Worm (Caenorhabditis elegans) whole organism, late embryonic: ENCODE measurements around the gene mrps-2.

Source experiments
- C08G9.2 ChIP-seq: sonication (generic microtip); optimal IDR thresholded peaks from 2 replicates; lab custom pipeline; 2016; ENCODE audit warnings: mild to moderate bottlenecking, missing genetic modification characterization, moderate library complexity, missing compliant biosample characterization
- K09A11.1 ChIP-seq: sonication (generic microtip); optimal IDR thresholded peaks from 2 replicates; lab custom pipeline; 2017; ENCODE audit warnings: antibody characterized with exemption, mild to moderate bottlenecking, missing genetic modification characterization, missing compliant biosample characterization; ENCODE audit not compliant: insufficient read depth
- T23F11.4 ChIP-seq: fragments of 200-800 bp; sonication (Bioruptor generic); optimal IDR thresholded peaks from 2 replicates; lab custom pipeline; 2018; ENCODE audit warnings: mild to moderate bottlenecking, missing genetic modification characterization, missing compliant biosample characterization
- Y22D7AL.16 ChIP-seq: sonication (generic microtip); optimal IDR thresholded peaks from 2 replicates; lab custom pipeline; 2016; ENCODE audit warnings: missing genetic modification characterization, missing compliant biosample characterization
- ahr-1 ChIP-seq: sonication (generic microtip); optimal IDR thresholded peaks from 2 replicates; lab custom pipeline; 2016; ENCODE audit warnings: missing genetic modification characterization, missing compliant biosample characterization
- ama-1 ChIP-seq: fragments of 150-350 bp; optimal IDR thresholded peaks from 2 replicates; lab custom pipeline; 2014
- ceh-14 ChIP-seq: sonication (generic microtip); optimal IDR thresholded peaks from 2 replicates; lab custom pipeline; 2016; ENCODE audit warnings: missing genotype, missing genetic modification characterization, missing compliant biosample characterization
- ceh-18 ChIP-seq: sonication (generic microtip); optimal IDR thresholded peaks from 2 replicates; lab custom pipeline; 2016; ENCODE audit warnings: missing genetic modification characterization, missing compliant biosample characterization
- ceh-19 ChIP-seq: fragments of 200-800 bp; sonication (Bioruptor generic); optimal IDR thresholded peaks from 2 replicates; lab custom pipeline; 2018; ENCODE audit warnings: mild to moderate bottlenecking, missing genetic modification characterization, missing compliant biosample characterization
- ceh-2 ChIP-seq: sonication (generic microtip); optimal IDR thresholded peaks from 2 replicates; lab custom pipeline; 2016; ENCODE audit warnings: missing genotype, missing genetic modification characterization, missing compliant biosample characterization
- ceh-24 ChIP-seq: sonication (generic microtip); optimal IDR thresholded peaks from 2 replicates; lab custom pipeline; 2016; ENCODE audit warnings: mild to moderate bottlenecking, missing genetic modification characterization, missing compliant biosample characterization
- ceh-31 ChIP-seq: sonication (generic microtip); optimal IDR thresholded peaks from 2 replicates; lab custom pipeline; 2016; ENCODE audit warnings: missing genetic modification characterization, missing compliant biosample characterization
- ceh-48 ChIP-seq: sonication (generic microtip); optimal IDR thresholded peaks from 2 replicates; lab custom pipeline; 2016; ENCODE audit warnings: missing genetic modification characterization, inconsistent platforms, missing compliant biosample characterization
- ceh-6 ChIP-seq: fragments of 200-800 bp; sonication (Bioruptor generic); optimal IDR thresholded peaks from 2 replicates; lab custom pipeline; 2018; ENCODE audit warnings: mild to moderate bottlenecking, missing genetic modification characterization, missing compliant biosample characterization
- ceh-9 ChIP-seq: sonication (generic microtip); optimal IDR thresholded peaks from 2 replicates; lab custom pipeline; 2016; ENCODE audit warnings: mild to moderate bottlenecking, missing genetic modification characterization, inconsistent platforms, missing compliant biosample characterization
- dmd-4 ChIP-seq: sonication (generic microtip); optimal IDR thresholded peaks from 2 replicates; lab custom pipeline; 2016; ENCODE audit warnings: borderline replicate concordance, missing genetic modification characterization, missing compliant biosample characterization
- elt-4 ChIP-seq: sonication (generic microtip); optimal IDR thresholded peaks from 2 replicates; lab custom pipeline; 2016; ENCODE audit warnings: missing genetic modification characterization, missing compliant biosample characterization
- eyg-1 ChIP-seq: sonication (generic microtip); optimal IDR thresholded peaks from 2 replicates; lab custom pipeline; 2016; ENCODE audit warnings: missing genotype, missing genetic modification characterization, missing compliant biosample characterization
- hlh-13 ChIP-seq: fragments of 200-800 bp; sonication (Bioruptor generic); optimal IDR thresholded peaks from 2 replicates; lab custom pipeline; 2018; ENCODE audit warnings: mild to moderate bottlenecking, missing genetic modification characterization, missing compliant biosample characterization
- hlh-30 ChIP-seq: sonication (generic microtip); optimal IDR thresholded peaks from 2 replicates; lab custom pipeline; 2017; ENCODE audit warnings: antibody characterized with exemption, missing genetic modification characterization, missing compliant biosample characterization; ENCODE audit not compliant: insufficient read depth
- lin-11 ChIP-seq: fragments of 200-800 bp; sonication (Bioruptor generic); optimal IDR thresholded peaks from 2 replicates; lab custom pipeline; 2018; ENCODE audit warnings: mild to moderate bottlenecking, missing genetic modification characterization, missing compliant biosample characterization
- mec-3 ChIP-seq: sonication (generic microtip); optimal IDR thresholded peaks from 2 replicates; lab custom pipeline; 2016; ENCODE audit warnings: borderline replicate concordance, missing genetic modification characterization, missing compliant biosample characterization
- nfya-1 ChIP-seq: sonication (generic microtip); optimal IDR thresholded peaks from 2 replicates; lab custom pipeline; 2017; ENCODE audit warnings: missing genetic modification characterization, mild to moderate bottlenecking, missing compliant biosample characterization, antibody characterized with exemption, moderate library complexity
- odd-2 ChIP-seq: sonication (generic microtip); optimal IDR thresholded peaks from 2 replicates; lab custom pipeline; 2017; ENCODE audit warnings: antibody characterized with exemption, mild to moderate bottlenecking, missing genetic modification characterization, missing compliant biosample characterization
- pag-3 ChIP-seq: sonication (generic microtip); optimal IDR thresholded peaks from 2 replicates; lab custom pipeline; 2016; ENCODE audit warnings: missing compliant biosample characterization, missing genetic modification characterization, borderline replicate concordance
- pat-9 ChIP-seq: fragments of 200-800 bp; sonication (Bioruptor generic); optimal IDR thresholded peaks from 2 replicates; lab custom pipeline; 2018; ENCODE audit warnings: mild to moderate bottlenecking, missing genetic modification characterization, moderate library complexity, missing compliant biosample characterization
- pax-1 ChIP-seq: fragments of 150-350 bp; optimal IDR thresholded peaks from 2 replicates; lab custom pipeline; 2014; ENCODE audit warnings: missing biosample characterization, missing genetic modification characterization
- ref-2 ChIP-seq: sonication (generic microtip); optimal IDR thresholded peaks from 2 replicates; lab custom pipeline; 2016; ENCODE audit warnings: missing genetic modification characterization, missing compliant biosample characterization
- sox-2 ChIP-seq: fragments of 200-800 bp; sonication (Bioruptor generic); IDR thresholded peaks from 2 replicates; pipeline ENCODE4 v1.3.6; 2022; ENCODE audit warnings: missing genetic modification reagents, missing genetic modification characterization, missing compliant biosample characterization
- syd-9 ChIP-seq: sonication (generic microtip); optimal IDR thresholded peaks from 2 replicates; lab custom pipeline; 2016; ENCODE audit warnings: mild to moderate bottlenecking, missing genetic modification characterization, moderate library complexity, missing compliant biosample characterization
- tbx-2 ChIP-seq: sonication (generic microtip); optimal IDR thresholded peaks from 2 replicates; lab custom pipeline; 2016; ENCODE audit warnings: missing genetic modification characterization, missing compliant biosample characterization
- tbx-7 ChIP-seq: sonication (generic microtip); optimal IDR thresholded peaks from 2 replicates; lab custom pipeline; 2016; ENCODE audit warnings: missing genotype, missing genetic modification characterization, missing compliant biosample characterization
- unc-3 ChIP-seq, 2 experiments: fragments of 200-800 bp in 1 of 2; sonication (Bioruptor generic) in 1 of 2; sonication (generic microtip) in 1 of 2; conservative IDR thresholded peaks in 1 of 2; optimal IDR thresholded peaks in 1 of 2; 2 replicates each; pipeline versions ENCODE4 v1.3.6 to Lab custom; 2016 to 2022; ENCODE audit warnings: missing compliant biosample characterization in 2 of 2, missing genetic modification characterization in 2 of 2, missing genetic modification reagents in 1 of 2
- unc-42 ChIP-seq: sonication (generic microtip); optimal IDR thresholded peaks from 2 replicates; lab custom pipeline; 2016; ENCODE audit warnings: missing genotype, missing genetic modification characterization, missing compliant biosample characterization
- unc-86 ChIP-seq: sonication (generic microtip); optimal IDR thresholded peaks from 2 replicates; lab custom pipeline; 2016; ENCODE audit warnings: missing genetic modification characterization, missing compliant biosample characterization

The mrps-2 gene

DNA sequence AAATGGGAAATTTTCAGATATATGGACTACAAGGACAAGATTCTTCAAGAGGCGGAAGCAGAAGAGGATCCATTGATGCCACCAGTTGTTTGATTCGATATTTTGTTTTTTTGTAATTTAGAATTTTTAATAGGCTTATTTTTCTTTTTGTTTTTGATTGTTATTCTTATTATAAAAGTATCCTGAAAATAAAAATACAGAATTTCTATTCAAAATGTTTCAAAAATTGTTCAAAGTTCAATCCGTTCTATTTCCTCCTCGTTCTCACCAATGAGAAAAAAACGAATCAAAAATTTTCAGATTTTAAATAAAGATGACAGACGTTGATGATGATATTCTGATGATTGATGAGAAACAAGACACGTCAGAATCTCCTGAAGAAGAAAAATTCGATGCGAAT lies 3.3 kb downstream of the mrps-2 start, which contains the start of gene phf-30:
Gene phf-30, plus strand, starts transcription at position 301 of the 400 bp plus-strand sequence.
- TF ChIP-seq syd-9 (tag; lab: Kevin White, UChicago) (no peak), pag-3 (tag; lab: Kevin White, UChicago) (no peak), T23F11.4 (no peak), hlh-13 (GFP tag; lab: Kevin White, UChicago) (no peak), ceh-31 (tag; lab: Kevin White, UChicago) (no peak), ama-1 (no peak), ceh-19 (GFP tag; lab: Kevin White, UChicago) (no peak), lin-11 (tag; lab: Kevin White, UChicago) (no peak), nfya-1 (tag; lab: Kevin White, UChicago) (no peak), tbx-2 (tag; lab: Kevin White, UChicago) (no peak), mec-3 (no peak), ceh-9 (tag; lab: Kevin White, UChicago) (no peak), odd-2 (no peak), pax-1 (tag; lab: Kevin White, UChicago) (no peak)

DNA sequence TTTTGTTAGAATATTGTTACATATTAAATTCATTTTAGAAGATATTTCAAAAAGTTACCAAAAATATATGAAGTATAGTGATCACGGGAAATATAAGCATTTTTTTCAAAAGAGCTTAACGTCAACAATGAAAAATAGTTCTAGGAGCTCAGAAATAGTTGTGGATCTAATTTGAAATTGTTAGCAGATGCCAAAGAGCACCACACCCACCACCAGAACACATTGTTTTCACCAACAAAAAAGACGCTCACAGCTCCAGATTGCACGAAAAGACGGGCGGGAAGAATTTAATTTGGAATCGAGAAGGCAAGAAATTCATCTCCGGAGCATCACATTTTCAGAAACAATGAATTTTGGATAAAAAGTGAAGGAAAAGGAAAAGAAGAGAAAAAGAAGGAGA lies 5.4 kb downstream of the mrps-2 start, which contains the start of gene gplb-1:
Gene gplb-1, minus strand, starts transcription at position 337 of the 400 bp plus-strand sequence.
- TF ChIP-seq elt-4: no peak
- no peak for TF ChIP-seq ceh-14 (tag; lab: Kevin White, UChicago)
- TF ChIP-seq nfya-1 (tag; lab: Kevin White, UChicago): no peak
- TF ChIP-seq syd-9 (tag; lab: Kevin White, UChicago): no peak
- no peak for TF ChIP-seq ceh-24
- TF ChIP-seq unc-42 (tag; lab: Kevin White, UChicago): no peak
- no peak for TF ChIP-seq dmd-4
- no peak for TF ChIP-seq tbx-7 (tag; lab: Kevin White, UChicago)
- no peak for TF ChIP-seq eyg-1
- no peak for TF ChIP-seq ceh-2 (tag; lab: Kevin White, UChicago)
- TF ChIP-seq mec-3: no peak
- TF ChIP-seq ceh-48 (tag; lab: Kevin White, UChicago): no peak
- TF ChIP-seq lin-11 (tag; lab: Kevin White, UChicago): no peak
- TF ChIP-seq C08G9.2 (tag; lab: Kevin White, UChicago): no peak
- no peak for TF ChIP-seq ahr-1
- TF ChIP-seq unc-3 (GFP tag; conservative IDR thresholded peaks at IDR 0.05; lab: Robert Waterston, UW): no peak
- no peak for TF ChIP-seq unc-3 (tag; optimal IDR thresholded peaks at IDR 0.05; lab: Kevin White, UChicago)

DNA sequence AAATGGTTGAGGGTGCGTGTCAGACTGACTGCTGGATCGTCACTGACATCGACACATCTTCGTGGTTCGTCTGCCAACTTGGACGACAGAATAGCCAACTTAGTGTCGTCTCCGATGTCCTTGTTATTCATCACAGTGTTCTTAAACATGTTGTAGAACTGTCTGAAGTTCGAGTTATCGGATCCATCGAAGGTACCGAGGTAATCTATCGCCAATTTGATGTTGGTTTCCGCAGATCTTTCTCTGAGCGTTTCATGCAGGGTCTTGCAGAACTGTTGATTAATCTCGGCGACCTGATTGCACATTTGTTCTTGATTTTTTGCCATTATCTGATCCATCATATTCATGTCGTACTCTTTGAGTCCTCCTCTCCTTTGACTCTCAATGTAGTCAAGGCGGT lies 15.8 kb downstream of the mrps-2 start:
- no peak for TF ChIP-seq hlh-30 (tag; lab: Kevin White, UChicago)
- TF ChIP-seq unc-86 (tag; lab: Kevin White, UChicago): no peak
- no peak for TF ChIP-seq ceh-6 (GFP tag; lab: Kevin White, UChicago)
- no peak for TF ChIP-seq sox-2 (GFP tag; lab: Robert Waterston, UW)
- no peak for TF ChIP-seq ref-2 (tag; lab: Kevin White, UChicago)
- TF ChIP-seq K09A11.1 (tag; lab: Kevin White, UChicago): no peak
- no peak for TF ChIP-seq lin-11 (tag; lab: Kevin White, UChicago)

DNA sequence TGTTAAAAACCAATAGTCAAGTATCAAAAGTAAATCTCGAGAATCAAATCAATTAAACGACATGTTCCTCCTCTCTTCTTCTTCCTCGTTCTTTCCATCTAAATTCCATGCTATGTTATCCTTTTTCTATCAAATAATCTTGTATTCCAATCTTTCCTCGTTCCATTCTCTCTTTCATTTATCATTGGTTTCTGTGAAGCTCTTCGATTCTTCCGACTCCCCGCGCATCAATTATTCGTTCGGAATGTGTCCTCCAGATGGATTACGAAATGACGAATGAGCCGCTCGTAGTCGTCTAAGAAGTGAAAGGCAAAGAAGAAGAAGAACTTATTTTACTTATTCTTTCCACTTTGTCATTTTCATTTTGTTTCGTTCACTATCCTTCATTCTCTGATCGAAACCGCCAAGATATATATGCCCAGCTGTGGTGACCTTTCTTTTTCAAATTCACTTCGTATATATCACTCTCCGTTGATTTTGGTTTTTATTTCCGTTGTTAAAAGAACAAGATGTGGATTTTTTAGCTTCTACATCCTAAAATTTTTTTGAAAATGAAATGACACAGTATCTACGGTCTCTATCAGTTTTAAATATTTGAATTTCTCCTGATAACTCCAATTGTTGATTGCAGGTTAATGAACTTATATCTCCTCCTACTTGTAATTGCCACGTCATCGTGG lies 28.9 kb downstream of the mrps-2 start, which contains the start of gene pxn-1:
Gene pxn-1, plus strand, starts transcription at position 630 of the 680 bp plus-strand sequence.
- TF ChIP-seq tbx-7 (tag; lab: Kevin White, UChicago): no peak
- TF ChIP-seq C08G9.2 (tag; lab: Kevin White, UChicago): no peak
- TF ChIP-seq K09A11.1 (tag; lab: Kevin White, UChicago): no peak
- TF ChIP-seq pax-1 (tag; lab: Kevin White, UChicago): no peak
- TF ChIP-seq dmd-4: no peak
- TF ChIP-seq pat-9 (tag; lab: Kevin White, UChicago): no peak
- TF ChIP-seq ceh-18: no peak
- no peak for TF ChIP-seq nfya-1 (tag; lab: Kevin White, UChicago)
- TF ChIP-seq ceh-19 (GFP tag; lab: Kevin White, UChicago): no peak
- TF ChIP-seq Y22D7AL.16 (tag; lab: Kevin White, UChicago): no peak
- no peak for TF ChIP-seq ceh-14 (tag; lab: Kevin White, UChicago)
